Worm (Caenorhabditis elegans) whole organism, L1 larva: ENCODE measurements around the gene gna-1.

ENCODE experiments used
- C34B4.2 ChIP-seq: sonication (generic microtip); optimal IDR thresholded peaks from 2 replicates; lab custom pipeline; 2017; ENCODE audit warnings: mild to moderate bottlenecking, missing genetic modification characterization, missing compliant biosample characterization
- F16B12.6 ChIP-seq: fragments of 150-350 bp; optimal IDR thresholded peaks from 2 replicates; lab custom pipeline; 2014; ENCODE audit warnings: missing biosample characterization, missing genetic modification characterization
- Y116A8C.19 ChIP-seq: sonication (generic microtip); optimal IDR thresholded peaks from 2 replicates; lab custom pipeline; 2016; ENCODE audit warnings: missing compliant biosample characterization, missing genetic modification characterization, borderline replicate concordance
- alr-1 ChIP-seq: fragments of 200-800 bp; sonication (Bioruptor generic); optimal IDR thresholded peaks from 2 replicates; lab custom pipeline; 2018; ENCODE audit warnings: borderline replicate concordance, mild to moderate bottlenecking, missing genetic modification characterization, missing compliant biosample characterization
- blmp-1 ChIP-seq: fragments of 150-350 bp; optimal IDR thresholded peaks from 2 replicates; lab custom pipeline; 2014; ENCODE audit warnings: missing biosample characterization, missing genetic modification characterization
- ceh-8 ChIP-seq: fragments of 200-800 bp; sonication (Bioruptor generic); optimal IDR thresholded peaks from 2 replicates; lab custom pipeline; 2018; ENCODE audit warnings: mild to moderate bottlenecking, missing genetic modification characterization, moderate library complexity, missing compliant biosample characterization
- ceh-88 ChIP-seq: fragments of 200-800 bp; sonication (Bioruptor generic); IDR thresholded peaks from 2 replicates; pipeline ENCODE4 v1.3.6; 2022; ENCODE audit warnings: missing genetic modification characterization, missing compliant biosample characterization
- ces-1 ChIP-seq: fragments of 150-350 bp; optimal IDR thresholded peaks from 2 replicates; lab custom pipeline; 2014; ENCODE audit warnings: missing biosample characterization, missing genetic modification reagents, missing genetic modification characterization
- dsc-1 ChIP-seq: sonication (generic microtip); optimal IDR thresholded peaks from 2 replicates; lab custom pipeline; 2016; ENCODE audit warnings: mild to moderate bottlenecking, missing genetic modification characterization, missing compliant biosample characterization
- efl-1 ChIP-seq, 4 experiments: fragments of 150-350 bp; optimal IDR thresholded peaks in 3 of 4; peaks in 1 of 4; 1 replicate in 1 of 4; 2 replicates in 3 of 4; lab custom pipeline; 2014; ENCODE audit warnings: missing biosample characterization in 2 of 4, missing genetic modification characterization in 2 of 4, missing genetic modification reagents in 2 of 4
- efl-3 ChIP-seq: fragments of 200-800 bp; sonication (Bioruptor generic); optimal IDR thresholded peaks from 2 replicates; lab custom pipeline; 2018; ENCODE audit warnings: mild to moderate bottlenecking, missing genetic modification characterization, missing compliant biosample characterization
- egl-27 ChIP-seq, 2 experiments: fragments of 150-350 bp in 1 of 2; sonication (generic microtip); optimal IDR thresholded peaks; 3 replicates each; lab custom pipeline; 2017 to 2018; ENCODE audit warnings: missing biosample characterization in 2 of 2, missing genetic modification characterization in 2 of 2, missing genetic modification reagents in 2 of 2
- elt-2 ChIP-seq: sonication (generic microtip); optimal IDR thresholded peaks from 2 replicates; lab custom pipeline; 2016; ENCODE audit warnings: missing genetic modification characterization, mild to moderate bottlenecking, inconsistent platforms, missing compliant biosample characterization, missing genetic modification reagents
- elt-3 ChIP-seq, 6 experiments: fragments of 150-350 bp in 1 of 6; sonication (generic microtip); optimal IDR thresholded peaks; 2 replicates each; lab custom pipeline; 2017 to 2018; ENCODE audit warnings: missing biosample characterization in 6 of 6, missing genetic modification characterization in 6 of 6, inconsistent platforms in 1 of 6
- ets-5 ChIP-seq: fragments of 200-800 bp; sonication (Bioruptor generic); IDR thresholded peaks from 2 replicates; pipeline ENCODE4 v1.3.6; 2022; ENCODE audit warnings: missing genetic modification characterization, missing compliant biosample characterization
- fos-1 ChIP-seq: fragments of 150-350 bp; optimal IDR thresholded peaks from 2 replicates; lab custom pipeline; 2014; ENCODE audit warnings: missing biosample characterization, missing genetic modification characterization
- grh-1 ChIP-seq: fragments of 200-800 bp; sonication (Bioruptor generic); IDR thresholded peaks from 2 replicates; pipeline ENCODE4 v1.3.6; 2022; ENCODE audit warnings: missing genetic modification reagents, missing genetic modification characterization, missing compliant biosample characterization
- hlh-17 ChIP-seq: fragments of 200-800 bp; sonication (Bioruptor generic); optimal IDR thresholded peaks from 2 replicates; lab custom pipeline; 2018; ENCODE audit warnings: missing genetic modification characterization, mild to moderate bottlenecking, missing compliant biosample characterization, moderate library complexity, borderline replicate concordance
- irx-1 ChIP-seq: sonication (generic microtip); optimal IDR thresholded peaks from 2 replicates; lab custom pipeline; 2016; ENCODE audit warnings: missing genetic modification characterization, missing compliant biosample characterization
- isw-1 ChIP-seq: fragments of 200-800 bp; sonication (Bioruptor generic); IDR thresholded peaks from 2 replicates; pipeline ENCODE4 v1.3.6; 2022; ENCODE audit warnings: missing genetic modification characterization, missing compliant biosample characterization
- jun-1 ChIP-seq: fragments of 150-350 bp; optimal IDR thresholded peaks from 2 replicates; lab custom pipeline; 2014; ENCODE audit warnings: missing biosample characterization, missing genetic modification reagents, missing genetic modification characterization
- lin-13 ChIP-seq: fragments of 150-350 bp; optimal IDR thresholded peaks from 2 replicates; lab custom pipeline; 2014; ENCODE audit warnings: missing biosample characterization, missing genetic modification reagents, missing genetic modification characterization
- lin-14 ChIP-seq: fragments of 200-800 bp; sonication (Bioruptor generic); optimal IDR thresholded peaks from 2 replicates; lab custom pipeline; 2018; ENCODE audit warnings: mild to moderate bottlenecking, missing genetic modification characterization, moderate library complexity, missing compliant biosample characterization
- lin-15B ChIP-seq: fragments of 150-350 bp; sonication (generic microtip); optimal IDR thresholded peaks from 3 replicates; lab custom pipeline; 2014; ENCODE audit warnings: missing biosample characterization, missing genetic modification characterization
- lin-35 ChIP-seq, 2 experiments: fragments of 150-350 bp; optimal IDR thresholded peaks; 2 replicates each; lab custom pipeline; 2014; ENCODE audit warnings: missing biosample characterization in 2 of 2, missing genetic modification characterization in 2 of 2, missing genetic modification reagents in 2 of 2
- lin-39 ChIP-seq: fragments of 150-350 bp; optimal IDR thresholded peaks from 2 replicates; lab custom pipeline; 2014; ENCODE audit warnings: missing biosample characterization, missing genetic modification reagents, missing genetic modification characterization
- lsy-2 ChIP-seq, 2 experiments: fragments of 150-350 bp; optimal IDR thresholded peaks; 2 replicates each; lab custom pipeline; 2014; ENCODE audit warnings: missing biosample characterization in 2 of 2, missing genetic modification characterization in 2 of 2
- mab-9 ChIP-seq: fragments of 200-800 bp; sonication (Bioruptor generic); IDR thresholded peaks from 2 replicates; pipeline ENCODE4 v1.3.6; 2022; ENCODE audit warnings: missing genetic modification reagents, missing genetic modification characterization, missing compliant biosample characterization
- mdl-1 ChIP-seq, 2 experiments: fragments of 150-350 bp; optimal IDR thresholded peaks; 2 replicates each; lab custom pipeline; 2014 to 2017; ENCODE audit warnings: missing biosample characterization in 2 of 2, missing genetic modification characterization in 2 of 2, inconsistent platforms in 1 of 2
- nhr-11 ChIP-seq: fragments of 150-350 bp; optimal IDR thresholded peaks from 2 replicates; lab custom pipeline; 2014; ENCODE audit warnings: missing biosample characterization, missing genetic modification characterization
- nhr-12 ChIP-seq: sonication (generic microtip); optimal IDR thresholded peaks from 2 replicates; lab custom pipeline; 2017; ENCODE audit warnings: missing biosample characterization, missing genetic modification characterization
- nhr-19 ChIP-seq: fragments of 200-800 bp; sonication (Bioruptor generic); conservative IDR thresholded peaks from 2 replicates; pipeline ENCODE4 v1.3.6; 2022; ENCODE audit warnings: missing genetic modification characterization, missing compliant biosample characterization
- nhr-237 ChIP-seq: fragments of 150-350 bp; optimal IDR thresholded peaks from 2 replicates; lab custom pipeline; 2014; ENCODE audit warnings: missing biosample characterization, missing genetic modification characterization
- nhr-47 ChIP-seq: sonication (generic microtip); optimal IDR thresholded peaks from 2 replicates; lab custom pipeline; 2016; ENCODE audit warnings: mild to moderate bottlenecking, missing genetic modification characterization, moderate library complexity, missing compliant biosample characterization
- nhr-84 ChIP-seq: sonication (generic microtip); optimal IDR thresholded peaks from 2 replicates; lab custom pipeline; 2017; ENCODE audit warnings: missing biosample characterization, missing genetic modification characterization
- nhr-85 ChIP-seq: sonication (generic microtip); peaks from one replicate; lab custom pipeline; 2016; ENCODE audit warnings: missing genetic modification characterization, inconsistent platforms, missing compliant biosample characterization
- nhr-90 ChIP-seq: sonication (generic microtip); optimal IDR thresholded peaks from 2 replicates; lab custom pipeline; 2016; ENCODE audit warnings: mild to moderate bottlenecking, missing genetic modification characterization, missing compliant biosample characterization; ENCODE audit not compliant: poor library complexity
- pax-3 ChIP-seq: fragments of 200-800 bp; sonication (Bioruptor generic); optimal IDR thresholded peaks from 2 replicates; lab custom pipeline; 2018; ENCODE audit warnings: mild to moderate bottlenecking, missing genetic modification characterization, moderate library complexity, missing compliant biosample characterization
- pqm-1 ChIP-seq: sonication (generic microtip); optimal IDR thresholded peaks from 3 replicates; lab custom pipeline; 2017; ENCODE audit warnings: missing biosample characterization, missing genetic modification characterization
- snu-23 ChIP-seq: sonication (generic microtip); optimal IDR thresholded peaks from 2 replicates; lab custom pipeline; 2016; ENCODE audit warnings: missing genetic modification characterization, missing compliant biosample characterization
- sox-4 ChIP-seq: sonication (generic microtip); optimal IDR thresholded peaks from 2 replicates; lab custom pipeline; 2016; ENCODE audit warnings: missing genetic modification characterization, missing compliant biosample characterization
- swsn-7 ChIP-seq: sonication (generic microtip); optimal IDR thresholded peaks from 2 replicates; lab custom pipeline; 2016; ENCODE audit warnings: missing genetic modification characterization, missing compliant biosample characterization
- tlp-1 ChIP-seq: fragments of 150-350 bp; optimal IDR thresholded peaks from 2 replicates; lab custom pipeline; 2014; ENCODE audit warnings: missing biosample characterization, missing genetic modification characterization
- unc-130 ChIP-seq: fragments of 150-350 bp; optimal IDR thresholded peaks from 2 replicates; lab custom pipeline; 2017; ENCODE audit warnings: missing biosample characterization, missing genetic modification characterization, inconsistent platforms
- unc-86 ChIP-seq: sonication (generic microtip); optimal IDR thresholded peaks from 2 replicates; lab custom pipeline; 2016; ENCODE audit warnings: missing genetic modification characterization, missing compliant biosample characterization
- unc-98 ChIP-seq: fragments of 200-800 bp; sonication (Bioruptor generic); IDR thresholded peaks from 2 replicates; pipeline ENCODE4 v1.3.6; 2022; ENCODE audit warnings: missing genetic modification characterization, missing compliant biosample characterization
- vab-15 ChIP-seq: sonication (generic microtip); optimal IDR thresholded peaks from 2 replicates; lab custom pipeline; 2017; ENCODE audit warnings: missing genotype, mild to moderate bottlenecking, missing genetic modification characterization, missing compliant biosample characterization
- zag-1 ChIP-seq: fragments of 150-350 bp; optimal IDR thresholded peaks from 2 replicates; lab custom pipeline; 2014; ENCODE audit warnings: missing biosample characterization, missing genetic modification characterization
- zip-4 ChIP-seq: fragments of 200-800 bp; sonication (Bioruptor generic); optimal IDR thresholded peaks from 2 replicates; lab custom pipeline; 2018; ENCODE audit warnings: mild to moderate bottlenecking, missing genetic modification characterization, moderate library complexity, missing compliant biosample characterization
- ztf-11 ChIP-seq, 2 experiments: sonication (generic microtip); optimal IDR thresholded peaks; 2 replicates each; lab custom pipeline; 2016 to 2017; ENCODE audit warnings: missing genetic modification characterization in 2 of 2, missing biosample characterization in 1 of 2, missing compliant biosample characterization in 1 of 2
- ztf-4 ChIP-seq: fragments of 150-350 bp; optimal IDR thresholded peaks from 2 replicates; lab custom pipeline; 2014; ENCODE audit warnings: missing biosample characterization, missing genetic modification characterization

Gene gna-1

DNA sequence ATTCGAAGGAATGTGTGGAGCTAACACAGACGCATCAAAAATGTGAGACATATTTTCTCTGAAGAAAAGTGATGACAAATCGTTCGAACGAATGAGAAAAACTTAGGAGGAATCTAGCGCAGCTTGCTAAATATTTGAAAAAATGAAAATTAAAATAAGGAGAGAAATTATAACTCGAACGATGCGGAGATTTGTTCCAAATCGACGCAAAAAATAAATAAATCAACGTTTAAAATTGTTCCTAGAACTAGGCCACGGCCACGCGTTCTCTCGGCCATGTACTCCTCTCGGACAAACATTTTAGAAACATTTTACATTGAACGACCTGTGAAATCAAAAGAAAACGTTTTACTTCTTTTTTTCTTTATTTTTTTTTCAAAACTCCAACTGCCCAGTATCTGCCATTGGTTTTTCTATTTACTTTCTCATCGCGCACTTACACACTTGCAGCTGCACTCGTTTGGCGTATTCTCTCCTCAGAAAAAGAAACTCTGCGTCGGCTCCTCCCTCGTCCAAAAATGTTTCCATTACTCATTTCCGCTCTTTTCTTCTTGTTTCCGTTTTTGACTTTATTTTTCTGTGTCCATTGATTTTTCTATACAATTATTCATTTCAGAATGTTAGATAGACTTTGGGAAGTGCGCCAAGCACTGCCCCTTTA, at the start of gene gna-1, which contains the start of gene B0024.13:
Gene gna-1 (minus strand): TSS at position 51 of the 661 bp plus-strand sequence.
Gene B0024.13 (plus strand): TSS at position 611 of the 661 bp plus-strand sequence.
- TF ChIP-seq lin-39 (tag; lab: Kevin White, UChicago), result no peak
- TF ChIP-seq lin-15B, result peak; percentile 30
- TF ChIP-seq vab-15 (tag; lab: Kevin White, UChicago), result no peak
- TF ChIP-seq F16B12.6 (tag; lab: Kevin White, UChicago), result no peak
- no peak for TF ChIP-seq elt-3 (tag; optimal IDR thresholded peaks at IDR 0.05; lab: Kevin White, UChicago)
- peak; percentile 57 for TF ChIP-seq isw-1
- TF ChIP-seq fos-1, result no peak
- peak; percentile 82 for TF ChIP-seq dsc-1 (tag; lab: Kevin White, UChicago)
- peak; percentile 77 for TF ChIP-seq snu-23 (GFP tag; lab: Kevin White, UChicago)
- TF ChIP-seq ets-5 (GFP tag; lab: Robert Waterston, UW), result no peak
- no peak for TF ChIP-seq grh-1 (GFP tag; lab: Robert Waterston, UW)
- peak; percentile 79 for TF ChIP-seq swsn-7 (tag; lab: Kevin White, UChicago)
- TF ChIP-seq ces-1 (GFP tag; lab: Kevin White, UChicago), result no peak
- no peak for TF ChIP-seq mdl-1 (tag; optimal IDR thresholded peaks at IDR 0.05; lab: Kevin White, UChicago)
- peak; percentile 19 for TF ChIP-seq jun-1 (tag; lab: Kevin White, UChicago)
- TF ChIP-seq nhr-85, result peak; percentile 87
- peak; percentile 33 for TF ChIP-seq unc-130
- TF ChIP-seq tlp-1 (tag; lab: Kevin White, UChicago), result no peak
- TF ChIP-seq hlh-17 (GFP tag; lab: Kevin White, UChicago), result no peak
- peak; percentile 41 to 70 for TF ChIP-seq efl-1 (optimal IDR thresholded peaks at IDR 0.05; lab: Kevin White, UChicago)
- peak; percentile 65 to 95 for TF ChIP-seq efl-1 (GFP tag; optimal IDR thresholded peaks at IDR 0.05 in 1 of 2; lab: Kevin White, UChicago)
- peak; percentile 12 for TF ChIP-seq Y116A8C.19
- TF ChIP-seq nhr-84 (tag; lab: Kevin White, UChicago), result no peak
- no peak for TF ChIP-seq zip-4 (GFP tag; lab: Kevin White, UChicago)
- no peak for TF ChIP-seq nhr-12 (tag; lab: Kevin White, UChicago)
- no peak for TF ChIP-seq efl-3
- TF ChIP-seq nhr-47 (tag; lab: Kevin White, UChicago), result peak; percentile 81
- no peak for TF ChIP-seq alr-1 (tag; lab: Kevin White, UChicago)
- TF ChIP-seq ceh-8 (GFP tag; lab: Kevin White, UChicago), result no peak
- TF ChIP-seq nhr-19, result peak; percentile 72
- no peak; the same call in 1 of the 2 replicates for TF ChIP-seq unc-98 (GFP tag; lab: Robert Waterston, UW)
- peak; percentile 54 to 64 for TF ChIP-seq lsy-2 (tag; optimal IDR thresholded peaks at IDR 0.05; lab: Kevin White, UChicago)
- TF ChIP-seq blmp-1 (tag; lab: Kevin White, UChicago), result peak; percentile 60
- no peak for TF ChIP-seq pqm-1 (tag; lab: Kevin White, UChicago)
- no peak for TF ChIP-seq lin-13 (GFP tag; lab: Kevin White, UChicago)
- TF ChIP-seq nhr-11 (tag; lab: Kevin White, UChicago), result no peak
- TF ChIP-seq egl-27 (tag; optimal IDR thresholded peaks at IDR 0.05; lab: Kevin White, UChicago), result no peak
- peak; percentile 81 for TF ChIP-seq irx-1
- no peak for TF ChIP-seq nhr-237 (tag; lab: Kevin White, UChicago)
- TF ChIP-seq mab-9, result no peak
- peak; percentile 83 for TF ChIP-seq nhr-90
- TF ChIP-seq ztf-11 (tag; optimal IDR thresholded peaks at IDR 0.05; lab: Kevin White, UChicago), result peak in 1 of 2 experiments; percentile 86
- TF ChIP-seq ceh-88 (GFP tag; lab: Robert Waterston, UW), result peak; percentile 22; the same call in 1 of the 2 replicates
- peak; percentile 84 for TF ChIP-seq lin-14
- TF ChIP-seq pax-3 (tag; lab: Kevin White, UChicago), result peak; percentile 51
- TF ChIP-seq elt-2 (tag; lab: Kevin White, UChicago), result peak; percentile 41
- TF ChIP-seq sox-4, result peak; percentile 77
- TF ChIP-seq lin-35 (GFP tag; optimal IDR thresholded peaks at IDR 0.05; lab: Kevin White, UChicago), result peak; percentile 50 to 59
- TF ChIP-seq unc-86 (tag; lab: Kevin White, UChicago), result peak; percentile 45
- no peak for TF ChIP-seq C34B4.2 (tag; lab: Kevin White, UChicago)
- no peak for TF ChIP-seq zag-1 (tag; lab: Kevin White, UChicago)
- TF ChIP-seq ztf-4 (tag; lab: Kevin White, UChicago), result no peak
